Worm (Caenorhabditis elegans) whole organism, L2 larva: Measurements from ENCODE around the gene sec-24.2.

ENCODE experiments used
- aly-2 ChIP-seq: fragments of 150-350 bp; optimal IDR thresholded peaks from 2 replicates; lab custom pipeline; 2014; ENCODE audit warnings: missing biosample characterization, missing genetic modification characterization
- ama-1 ChIP-seq: fragments of 150-350 bp; optimal IDR thresholded peaks from 2 replicates; lab custom pipeline; 2018; ENCODE audit warnings: inconsistent platforms
- ceh-16 ChIP-seq: fragments of 150-350 bp; optimal IDR thresholded peaks from 2 replicates; lab custom pipeline; 2014; ENCODE audit warnings: missing biosample characterization, missing genetic modification characterization
- nhr-11 ChIP-seq: fragments of 150-350 bp; optimal IDR thresholded peaks from 2 replicates; lab custom pipeline; 2014; ENCODE audit warnings: missing biosample characterization, missing genetic modification characterization
- nhr-237 ChIP-seq: fragments of 150-350 bp; optimal IDR thresholded peaks from 2 replicates; lab custom pipeline; 2014; ENCODE audit warnings: missing biosample characterization, missing genetic modification characterization
- sma-3 ChIP-seq: sonication (generic microtip); optimal IDR thresholded peaks from 2 replicates; lab custom pipeline; 2016; ENCODE audit warnings: missing genetic modification reagents, missing genetic modification characterization, missing compliant biosample characterization
- sma-9 ChIP-seq, 2 experiments: fragments of 150-350 bp in 1 of 2; sonication (generic microtip) in 1 of 2; optimal IDR thresholded peaks; 2 replicates each; lab custom pipeline; 2014 to 2016; ENCODE audit warnings: missing genetic modification characterization in 2 of 2, mild to moderate bottlenecking in 1 of 2, missing biosample characterization in 1 of 2, missing compliant biosample characterization in 1 of 2, missing genetic modification reagents in 1 of 2, moderate library complexity in 1 of 2

ce11 chrIV:12391003-12391637 is 30.5 kb upstream of the sec-24.2 start, which contains the start of the genes rps-23 and dpm-3:
- TF ChIP-seq nhr-237 (tag; lab: Kevin White, UChicago) (peak; percentile 62), ceh-16 (tag; lab: Kevin White, UChicago) (peak; percentile 8), aly-2 (tag; lab: Kevin White, UChicago) (no peak), nhr-11 (peak; percentile 11), sma-3 (GFP tag; lab: Kevin White, UChicago) (peak; percentile 95), sma-9 (GFP tag; optimal IDR thresholded peaks at IDR 0.05; lab: Kevin White, UChicago) (peak; percentile 93), sma-9 (tag; optimal IDR thresholded peaks at IDR 0.05; lab: Kevin White, UChicago) (no peak), ama-1 (lab: Kevin White, UChicago) (peak; percentile 25)
